Fruit fly (Drosophila melanogaster) whole organism: ENCODE results near the gene CG14650.
A peak's percentile ranks its signal among the peaks of the same experiment; 100 is the strongest.

Experiments used
- CG8478 ChIP-seq: fragments of >200 bp; optimal IDR thresholded peaks from 2 replicates; lab custom pipeline; 2018; ENCODE audit warnings: inconsistent platforms
- Dll ChIP-seq: fragments of >200 bp; optimal IDR thresholded peaks from 2 replicates; lab custom pipeline; 2017
- EcR ChIP-seq, 2 experiments: fragments of >200 bp; optimal IDR thresholded peaks; 2 replicates each; lab custom pipeline; 2017; ENCODE audit warnings: missing biosample characterization in 2 of 2, missing genetic modification characterization in 2 of 2, missing genetic modification reagents in 2 of 2
- pan ChIP-seq: fragments of >200 bp; optimal IDR thresholded peaks from 2 replicates; lab custom pipeline; 2017
- psq ChIP-seq: fragments of >200 bp; optimal IDR thresholded peaks from 2 replicates; lab custom pipeline; 2017
- usp ChIP-seq: fragments of >200 bp; optimal IDR thresholded peaks from 2 replicates; lab custom pipeline; 2017; ENCODE audit warnings: missing biosample characterization, missing genetic modification characterization, mixed read lengths

The CG14650 gene

DNA sequence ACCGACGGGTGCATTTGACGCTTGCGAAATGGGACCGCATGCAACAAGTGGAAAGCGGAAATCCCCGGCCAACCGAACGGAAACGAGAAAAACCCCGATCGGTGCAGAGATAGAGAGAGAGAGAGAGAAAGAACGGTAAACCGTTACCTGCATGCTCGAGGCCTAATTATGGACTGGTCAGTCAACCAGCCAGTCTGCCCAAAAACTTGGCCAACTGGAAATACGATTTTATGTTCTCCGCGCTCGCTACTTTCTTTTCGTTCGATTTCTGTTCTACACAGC is 35.4 kb downstream of the CG14650 start:
- peak in 1 of 2 experiments; percentile 0 for TF ChIP-seq EcR (GFP tag; optimal IDR thresholded peaks at IDR 0.05; lab: Kevin White, UChicago)
- no peak for TF ChIP-seq Dll (lab: Kevin White, UChicago)

DNA sequence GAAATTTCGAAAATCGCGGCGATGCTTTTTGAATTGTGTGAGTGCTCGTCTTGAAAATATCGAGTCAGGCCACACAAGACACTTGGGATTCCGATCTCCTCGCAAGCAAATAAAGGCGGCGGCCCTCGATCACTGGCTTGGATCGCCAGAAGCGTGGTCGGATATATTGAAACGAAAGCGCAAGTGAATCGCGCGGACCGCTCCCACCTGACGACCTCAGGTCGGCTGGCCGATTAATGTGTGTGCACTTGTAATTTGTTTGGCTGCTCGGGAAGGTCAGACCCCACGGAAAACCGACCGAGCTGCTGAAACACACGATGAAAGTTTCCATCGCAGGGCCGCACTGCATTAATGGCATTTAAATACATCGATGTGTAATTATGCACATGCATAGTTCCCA is 38.2 kb downstream of the CG14650 start:
- TF ChIP-seq CG8478 (lab: Kevin White, UChicago) (no peak), EcR (GFP tag; optimal IDR thresholded peaks at IDR 0.05; lab: Kevin White, UChicago) (no peak), usp (GFP tag; lab: Kevin White, UChicago) (no peak), Dll (lab: Kevin White, UChicago) (no peak), psq (lab: Kevin White, UChicago) (no peak), pan (lab: Kevin White, UChicago) (no peak)

DNA sequence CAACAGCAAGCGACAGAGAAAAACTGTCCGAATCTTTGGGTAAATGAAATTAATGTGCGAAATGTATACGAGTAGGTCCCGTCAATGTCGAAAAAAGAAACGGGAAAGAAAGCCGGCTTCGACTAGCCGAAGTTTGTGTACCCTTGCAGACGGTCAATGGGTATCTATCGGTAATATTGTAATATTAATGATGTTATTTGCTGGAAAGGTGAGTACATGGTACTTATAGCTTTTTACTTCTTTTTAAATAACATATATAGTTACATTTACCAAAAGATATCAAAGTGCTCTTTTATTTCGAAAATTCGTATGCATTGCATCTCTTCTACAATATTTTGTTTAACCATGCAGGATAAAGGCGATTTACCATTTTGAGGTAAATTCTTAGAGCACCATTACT is 38.8 kb downstream of the CG14650 start:
- TF ChIP-seq Dll (lab: Kevin White, UChicago) (no peak), pan (lab: Kevin White, UChicago) (no peak), psq (lab: Kevin White, UChicago) (no peak), EcR (GFP tag; optimal IDR thresholded peaks at IDR 0.05; lab: Kevin White, UChicago) (no peak), usp (GFP tag; lab: Kevin White, UChicago) (no peak), CG8478 (lab: Kevin White, UChicago) (no peak)

dm6 chr3R:4478220-4479037 is 41.2 kb downstream of the CG14650 start:
- TF ChIP-seq Dll (lab: Kevin White, UChicago) (peak; percentile 81), psq (lab: Kevin White, UChicago) (no peak)

- no peak for TF ChIP-seq usp (GFP tag; lab: Kevin White, UChicago)
- no peak for TF ChIP-seq pan (lab: Kevin White, UChicago)
- TF ChIP-seq psq (lab: Kevin White, UChicago) = no peak
- TF ChIP-seq EcR (GFP tag; optimal IDR thresholded peaks at IDR 0.05; lab: Kevin White, UChicago) = no peak
- TF ChIP-seq CG8478 (lab: Kevin White, UChicago) = no peak
- TF ChIP-seq Dll (lab: Kevin White, UChicago) = no peak
Measured at dm6 chr3R:4479038-4479988, 42.1 kb downstream of the CG14650 start, which contains the start of gene CG31523. CG31523 (minus strand) TSS chr3R:4479207.

dm6 chr3R:4480512-4480911 is 43.3 kb downstream of the CG14650 start, which contains the start of gene sac:
sac (plus strand) TSS chr3R:4480812.
- no peak for TF ChIP-seq psq (lab: Kevin White, UChicago)
- no peak for TF ChIP-seq usp (GFP tag; lab: Kevin White, UChicago)
- TF ChIP-seq pan (lab: Kevin White, UChicago) = no peak

DNA sequence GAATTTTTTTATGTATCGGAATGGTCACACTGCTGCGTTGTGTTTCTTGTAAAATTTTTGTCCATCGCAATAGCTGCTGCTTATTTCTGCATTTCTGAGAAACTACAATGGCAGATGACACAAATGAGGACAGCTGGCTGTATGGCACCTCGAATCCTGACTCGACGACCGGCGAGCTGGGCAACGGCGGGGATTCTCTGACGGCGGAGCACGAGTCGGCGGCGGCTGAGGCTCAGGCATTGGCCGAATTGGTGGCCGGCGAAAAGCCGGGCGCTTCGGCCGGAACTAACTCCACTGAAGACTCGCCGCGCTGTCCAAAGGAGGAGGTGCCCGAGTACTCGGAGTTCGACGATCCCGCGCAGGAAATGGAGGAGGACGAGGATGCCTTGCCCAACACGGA is 47.8 kb downstream of the CG14650 start, which contains the start of gene Fip1:
Gene Fip1, plus strand, starts transcription at position 10 of the 400 bp plus-strand sequence.
- TF ChIP-seq psq (lab: Kevin White, UChicago) (no peak), CG8478 (lab: Kevin White, UChicago) (no peak), usp (GFP tag; lab: Kevin White, UChicago) (no peak), Dll (lab: Kevin White, UChicago) (no peak), pan (lab: Kevin White, UChicago) (no peak), EcR (GFP tag; optimal IDR thresholded peaks at IDR 0.05; lab: Kevin White, UChicago) (no peak)
